Worm (Caenorhabditis elegans) whole organism, mixed stage, embryonic: Measurements from ENCODE around the gene Y56A3A.6.

Experiments used
- bed-3 ChIP-seq: fragments of 200-800 bp; sonication (Bioruptor generic); optimal IDR thresholded peaks from 3 replicates; lab custom pipeline; 2018; ENCODE audit warnings: mild to moderate bottlenecking, missing genetic modification characterization, moderate library complexity, missing compliant biosample characterization
- snpc-4 ChIP-seq: fragments of 150-350 bp; optimal IDR thresholded peaks from 2 replicates; lab custom pipeline; 2014; ENCODE audit warnings: missing biosample characterization, missing genetic modification characterization

DNA sequence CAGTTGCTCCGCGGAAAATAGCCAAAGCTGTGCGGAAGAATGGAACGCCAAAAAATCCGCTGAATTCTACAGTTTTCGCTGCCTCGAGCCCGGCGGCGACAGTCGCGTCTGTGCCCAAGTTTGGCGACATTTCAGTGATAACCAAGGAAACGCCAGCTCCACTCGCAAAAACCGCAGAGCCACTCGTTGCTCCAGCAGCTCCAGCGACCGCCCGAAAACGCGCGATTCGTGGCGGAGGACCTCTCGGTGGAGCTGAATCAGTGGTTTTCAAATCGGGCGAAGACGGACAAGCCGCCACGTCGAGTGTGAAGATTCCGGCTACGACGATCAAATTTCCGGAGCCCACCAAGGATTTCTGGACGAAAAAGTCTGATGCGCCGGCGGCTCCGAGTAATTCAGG lies 37.7 kb upstream of the Y56A3A.6 start:
- TF ChIP-seq snpc-4 (tag; lab: Kevin White, UChicago), result no peak
- no peak for TF ChIP-seq bed-3 (GFP tag; lab: Kevin White, UChicago)
